Worm (Caenorhabditis elegans): Measurements from ENCODE around the gene C38D4.7.

C38D4.7 gene

DNA sequence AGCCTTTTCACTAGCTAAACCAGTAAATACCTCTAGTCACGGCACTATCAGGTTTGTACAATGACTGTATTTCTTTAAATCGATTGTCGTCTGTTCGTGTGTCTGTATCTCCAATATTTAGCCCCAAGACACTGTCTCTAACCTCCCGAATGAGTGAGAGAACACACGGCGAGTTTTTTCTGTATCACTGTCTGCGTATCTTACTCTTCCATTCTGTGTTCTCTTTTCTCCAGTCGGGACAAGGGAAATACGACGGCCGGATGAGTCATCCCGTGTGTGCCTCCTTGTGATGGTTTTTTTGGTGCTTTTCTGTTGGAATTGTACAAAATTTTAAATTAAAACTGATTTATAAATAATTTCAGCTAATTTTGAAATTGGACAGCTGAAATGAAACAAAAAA is 15.1 kb downstream of the C38D4.7 start (continued):
- TF ChIP-seq nfyb-1 (GFP tag; IDR thresholded peaks at IDR 0.05) (peak; percentile 65), egl-18 (GFP tag; IDR thresholded peaks at IDR 0.05) (no peak), athp-1 (tag; optimal IDR thresholded peaks at IDR 0.05) (peak; percentile 73), madf-8 (GFP tag; conservative IDR thresholded peaks at IDR 0.05) (no peak), hmg-1.2 (GFP tag; IDR thresholded peaks at IDR 0.05) (peak; percentile 84), dpff-1 (tag; optimal IDR thresholded peaks at IDR 0.05) (no peak), snpc-3.4 (tag; optimal IDR thresholded peaks at IDR 0.05) (no peak), dox-1 (GFP tag; IDR thresholded peaks at IDR 0.05) (peak; percentile 75), unc-62 (GFP tag; optimal IDR thresholded peaks at IDR 0.05) (peak; percentile 19), K12H6.12 (tag; optimal IDR thresholded peaks at IDR 0.05) (peak; percentile 59), F52B5.7 (tag; optimal IDR thresholded peaks at IDR 0.05) (no peak)

DNA sequence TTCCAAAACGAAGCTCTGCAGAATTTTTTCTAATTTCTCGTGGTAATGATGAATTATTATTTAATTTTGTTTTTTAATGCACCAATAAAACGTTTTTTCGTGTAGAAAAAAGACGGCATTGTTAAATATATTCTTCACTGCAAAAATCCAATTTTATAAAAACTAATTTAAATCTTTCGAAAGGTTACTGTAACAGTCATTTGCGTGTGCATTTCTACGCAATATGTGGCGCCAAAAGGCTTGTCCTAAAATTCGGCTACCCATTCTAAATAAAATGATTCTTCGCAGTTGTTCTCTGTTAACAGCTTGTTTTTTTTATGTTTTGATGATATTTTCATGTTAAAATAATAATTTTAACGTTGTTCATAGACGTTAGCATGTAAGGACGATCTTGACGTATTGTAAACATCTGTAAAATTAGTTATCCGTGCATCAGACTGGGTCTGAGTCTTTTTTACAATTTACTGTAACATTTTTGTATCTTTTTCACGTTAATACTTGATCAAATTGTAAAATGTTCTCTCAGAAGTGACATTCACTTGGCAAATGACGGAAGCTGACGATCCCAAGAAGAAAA is 18.4 kb downstream of the C38D4.7 start, which contains the start of gene mip-1:
TSS of gene mip-1 (plus strand) at position 527 of the 577 bp plus-strand sequence.
- TF ChIP-seq aptf-3 (GFP tag; IDR thresholded peaks at IDR 0.05) (no peak), ztf-18 (tag; optimal IDR thresholded peaks at IDR 0.05) (peak; percentile 10), ceh-91 (GFP tag; IDR thresholded peaks at IDR 0.05) (peak; percentile 59), F49E8.2 (tag; optimal IDR thresholded peaks at IDR 0.05; ENCODE audit: insufficient read depth) (peak; percentile 51), repo-1 (tag; optimal IDR thresholded peaks at IDR 0.05) (no peak), hmg-1.2 (GFP tag; IDR thresholded peaks at IDR 0.05) (no peak; the same call in 1 of the 2 replicates), snpc-3.4 (tag; optimal IDR thresholded peaks at IDR 0.05) (peak; percentile 65), snpc-4 (GFP tag; optimal IDR thresholded peaks at IDR 0.05) (no peak), snpc-4 (tag; optimal IDR thresholded peaks at IDR 0.05) (no peak), akir-1 (GFP tag; optimal IDR thresholded peaks at IDR 0.05) (no peak), him-1 (tag; optimal IDR thresholded peaks at IDR 0.05) (no peak), snpc-1.3 (tag; optimal IDR thresholded peaks at IDR 0.05; ENCODE audit: insufficient read depth) (peak; percentile 19), lsl-1 (GFP tag; optimal IDR thresholded peaks at IDR 0.05) (peak; percentile 90), madf-8 (GFP tag; conservative IDR thresholded peaks at IDR 0.05) (peak; percentile 73), ceh-40 (GFP tag; IDR thresholded peaks at IDR 0.05) (no peak), sea-2 (GFP tag; IDR thresholded peaks at IDR 0.05) (no peak), dpl-1 (GFP tag; optimal IDR thresholded peaks at IDR 0.05) (peak; percentile 78), xnd-1 (tag; optimal IDR thresholded peaks at IDR 0.05) (peak; percentile 68), D2030.7 (GFP tag; IDR thresholded peaks at IDR 0.05) (peak; percentile 46), efl-1 (GFP tag; optimal IDR thresholded peaks at IDR 0.05) (peak; percentile 87), madf-6 (GFP tag; IDR thresholded peaks at IDR 0.05) (peak; percentile 88), lin-54 (GFP tag; optimal IDR thresholded peaks at IDR 0.05) (peak; percentile 84), F33H1.4 (GFP tag; IDR thresholded peaks at IDR 0.05) (peak; percentile 77)

DNA sequence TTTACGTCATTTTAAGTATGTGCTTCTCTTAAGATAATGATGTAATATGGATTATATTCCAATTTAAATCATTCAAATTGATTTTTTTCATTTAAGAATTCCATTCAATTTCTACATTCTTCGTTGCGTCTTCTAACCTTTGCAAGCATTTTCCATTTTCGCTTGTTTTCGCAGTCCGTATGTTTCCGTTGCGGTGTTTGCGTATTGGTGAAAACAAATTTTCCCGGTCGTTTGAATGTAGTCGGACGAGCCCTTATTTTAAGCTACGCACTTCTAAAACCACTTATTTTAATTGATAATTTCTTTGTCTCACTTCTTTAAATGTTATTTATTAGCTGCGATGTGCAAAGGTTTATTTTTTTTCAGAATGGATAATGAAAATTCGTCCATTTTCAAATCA is 25.4 kb downstream of the C38D4.7 start, which contains the start of gene mel-28:
TSS of gene mel-28 (plus strand) at position 367 of the 400 bp plus-strand sequence.
- TF ChIP-seq rpc-1 (optimal IDR thresholded peaks at IDR 0.05) (no peak), rpc-1 (tag; optimal IDR thresholded peaks at IDR 0.05) (no peak), attf-5 (GFP tag; optimal IDR thresholded peaks at IDR 0.05) (peak; percentile 33)

DNA sequence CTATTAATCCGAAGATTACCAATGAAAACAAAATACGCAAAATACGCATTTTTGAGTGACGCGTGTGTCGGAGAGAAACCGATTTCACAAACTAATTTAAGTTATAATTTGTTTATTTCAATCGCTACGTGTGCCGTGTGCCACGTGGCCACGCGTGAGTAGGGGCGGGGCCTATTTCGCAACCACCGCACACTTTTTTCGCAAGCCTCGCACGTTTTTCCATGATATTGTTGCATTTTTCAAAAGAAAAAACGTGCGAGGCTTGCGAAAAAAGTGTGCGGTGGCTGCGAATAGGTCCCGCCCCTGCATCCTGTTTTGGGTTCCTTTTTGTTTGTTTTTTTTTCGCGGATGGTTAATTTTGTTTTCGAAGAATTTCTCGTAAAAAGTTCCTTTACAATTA is 26.0 kb downstream of the C38D4.7 start, which contains the start of gene enu-3.2:
TSS of gene enu-3.2 (minus strand) at position 105 of the 400 bp plus-strand sequence.
- peak; percentile 53 for TF ChIP-seq mcd-1 (GFP tag; IDR thresholded peaks at IDR 0.05)
- peak; percentile 27; the same call in 1 of the 2 replicates for TF ChIP-seq ceh-91 (GFP tag; IDR thresholded peaks at IDR 0.05)
- peak; percentile 26; the same call in 1 of the 2 replicates for TF ChIP-seq hmg-1.2 (GFP tag; IDR thresholded peaks at IDR 0.05)
- TF ChIP-seq ceh-100 (GFP tag; IDR thresholded peaks at IDR 0.05): peak; percentile 20; the same call in 1 of the 2 replicates
- TF ChIP-seq Y53G8AR.9 (GFP tag; conservative IDR thresholded peaks at IDR 0.05): 0 out of 2 replicates have a peak, but pooled peaks have one; percentile 9
- peak; percentile 33; the same call in 1 of the 2 replicates for TF ChIP-seq madf-8 (GFP tag; conservative IDR thresholded peaks at IDR 0.05)
- peak; percentile 35; the same call in 1 of the 2 replicates for TF ChIP-seq rcor-1 (GFP tag; IDR thresholded peaks at IDR 0.05)
- peak; percentile 49; the same call in 1 of the 2 replicates for TF ChIP-seq madf-6 (GFP tag; IDR thresholded peaks at IDR 0.05)
- 0 out of 2 replicates have a peak, but pooled peaks have one; percentile 33 for TF ChIP-seq aptf-2 (GFP tag; conservative IDR thresholded peaks at IDR 0.05)
- TF ChIP-seq F33H1.4 (GFP tag; IDR thresholded peaks at IDR 0.05): peak; percentile 64
- TF ChIP-seq xnd-1 (tag; optimal IDR thresholded peaks at IDR 0.05): peak; percentile 40
- peak; percentile 55 for TF ChIP-seq D2030.7 (GFP tag; IDR thresholded peaks at IDR 0.05)
- TF ChIP-seq pbrm-1 (GFP tag; IDR thresholded peaks at IDR 0.05): peak; percentile 70
